Fruit fly (Drosophila melanogaster) whole organism, embryonic: Measurements from ENCODE around the gene CG15772.

ENCODE experiments used
- BEAF-32 ChIP-seq: fragments of 200-800 bp; sonication (Bioruptor generic); optimal IDR thresholded peaks from 3 replicates; lab custom pipeline; 2017; ENCODE audit warnings: missing biosample characterization, missing genetic modification characterization, mild to moderate bottlenecking, moderate library complexity, missing genetic modification reagents
- CG11085 ChIP-seq: fragments of 200-800 bp; sonication (Bioruptor generic); IDR thresholded peaks from 2 replicates; pipeline ENCODE4 v1.3.6; 2022; ENCODE audit warnings: missing biosample characterization, missing genetic modification characterization
- CG12391 ChIP-seq: fragments of 200-800 bp; sonication (Bioruptor generic); optimal IDR thresholded peaks from 3 replicates; lab custom pipeline; 2018; ENCODE audit warnings: missing biosample characterization, mild to moderate bottlenecking, missing genetic modification characterization, moderate library complexity
- CG13296 ChIP-seq: fragments of 200-800 bp; sonication (Bioruptor generic); optimal IDR thresholded peaks from 3 replicates; lab custom pipeline; 2018; ENCODE audit warnings: missing biosample characterization, mild to moderate bottlenecking, missing genetic modification characterization
- CG14050 ChIP-seq: fragments of 200-800 bp; sonication (Bioruptor generic); IDR thresholded peaks from 3 replicates; pipeline ENCODE4 v1.3.6; 2022; ENCODE audit warnings: missing biosample characterization, missing genetic modification characterization
- CG15696 ChIP-seq: fragments of 200-800 bp; sonication (Bioruptor generic); optimal IDR thresholded peaks from 2 replicates; lab custom pipeline; 2019; ENCODE audit warnings: missing biosample characterization, mild to moderate bottlenecking, missing genetic modification characterization, moderate library complexity
- CG17186 ChIP-seq: fragments of 200-800 bp; sonication (Bioruptor generic); optimal IDR thresholded peaks from 3 replicates; lab custom pipeline; 2017; ENCODE audit warnings: missing biosample characterization, missing genetic modification reagents, missing genetic modification characterization
- CG17612 ChIP-seq: fragments of 200-800 bp; sonication (Bioruptor generic); IDR thresholded peaks from 2 replicates; pipeline ENCODE4 v1.3.6; 2022; ENCODE audit warnings: missing biosample characterization, missing genetic modification characterization
- CG17912 ChIP-seq: fragments of 200-800 bp; sonication (Bioruptor generic); optimal IDR thresholded peaks from 2 replicates; lab custom pipeline; 2018; ENCODE audit warnings: missing biosample characterization, mild to moderate bottlenecking, missing genetic modification characterization
- CG1832 ChIP-seq: fragments of 200-800 bp; sonication (Bioruptor generic); optimal IDR thresholded peaks from 2 replicates; lab custom pipeline; 2017; ENCODE audit warnings: missing biosample characterization, mild to moderate bottlenecking, missing genetic modification characterization, inconsistent platforms
- CG2120 ChIP-seq: fragments of 200-800 bp; sonication (Bioruptor generic); optimal IDR thresholded peaks from 3 replicates; lab custom pipeline; 2016; ENCODE audit warnings: missing biosample characterization, missing genetic modification characterization
- CG32532 ChIP-seq: fragments of 200-800 bp; sonication (Bioruptor generic); IDR thresholded peaks from 2 replicates; pipeline ENCODE4 v1.3.6; 2022; ENCODE audit warnings: missing biosample characterization, missing genetic modification characterization
- CG34224 ChIP-seq: fragments of 200-800 bp; sonication (Bioruptor generic); IDR thresholded peaks from 3 replicates; pipeline ENCODE4 v1.3.6; 2022; ENCODE audit warnings: missing biosample characterization, missing genetic modification characterization; ENCODE audit not compliant: partially characterized antibody
- CG7745 ChIP-seq: fragments of 200-800 bp; sonication (Bioruptor generic); optimal IDR thresholded peaks from 2 replicates; lab custom pipeline; 2018; ENCODE audit warnings: missing biosample characterization, mild to moderate bottlenecking, missing genetic modification characterization, moderate library complexity
- CG7786 ChIP-seq: fragments of 200-800 bp; sonication (Bioruptor generic); optimal IDR thresholded peaks from 2 replicates; lab custom pipeline; 2016; ENCODE audit warnings: missing biosample characterization, missing genetic modification characterization
- CG8388 ChIP-seq: fragments of 200-800 bp; sonication (Bioruptor generic); optimal IDR thresholded peaks from 2 replicates; lab custom pipeline; 2019; ENCODE audit warnings: missing biosample characterization, mild to moderate bottlenecking, missing genetic modification characterization, moderate library complexity
- CG8924 ChIP-seq: fragments of 200-800 bp; optimal IDR thresholded peaks from 3 replicates; lab custom pipeline; 2019; ENCODE audit warnings: missing biosample characterization, mild to moderate bottlenecking, missing genetic modification characterization, moderate library complexity
- CG9932 ChIP-seq: fragments of 200-800 bp; sonication (Bioruptor generic); IDR thresholded peaks from 2 replicates; pipeline ENCODE4 v1.3.6; 2022; ENCODE audit warnings: missing biosample characterization, missing genetic modification characterization
- Doc2 ChIP-seq: fragments of 200-800 bp; sonication (Bioruptor generic); IDR thresholded peaks from 2 replicates; pipeline ENCODE4 v1.3.6; 2022; ENCODE audit warnings: missing biosample characterization, missing genetic modification characterization
- Eip74EF ChIP-seq, 2 experiments: fragments of 200-800 bp in 1 of 2; fragments of >200 bp in 1 of 2; sonication (Bioruptor generic) in 1 of 2; optimal IDR thresholded peaks; 2 replicates each; lab custom pipeline; 2017 to 2019; ENCODE audit warnings: missing biosample characterization in 2 of 2, missing genetic modification characterization in 2 of 2, mild to moderate bottlenecking in 1 of 2, moderate library complexity in 1 of 2
- Fer1 ChIP-seq: fragments of 200-800 bp; sonication (Bioruptor generic); optimal IDR thresholded peaks from 2 replicates; lab custom pipeline; 2017; ENCODE audit warnings: missing biosample characterization, mild to moderate bottlenecking, missing genetic modification characterization
- HLH3B ChIP-seq: fragments of 200-800 bp; sonication (Bioruptor generic); IDR thresholded peaks from 2 replicates; pipeline ENCODE4 v1.3.6; 2022; ENCODE audit warnings: missing biosample characterization, missing genetic modification characterization
- Hmr ChIP-seq: fragments of 200-800 bp; sonication (Bioruptor generic); optimal IDR thresholded peaks from 3 replicates; lab custom pipeline; 2017; ENCODE audit warnings: mild to moderate bottlenecking, missing biosample characterization, missing genetic modification reagents, missing genetic modification characterization
- Jarid2 ChIP-seq: fragments of 200-800 bp; sonication (Bioruptor generic); optimal IDR thresholded peaks from 3 replicates; lab custom pipeline; 2017; ENCODE audit warnings: mild to moderate bottlenecking, missing biosample characterization, missing genetic modification reagents, missing genetic modification characterization
- MESR4 ChIP-seq: fragments of 200-800 bp; sonication (Bioruptor generic); optimal IDR thresholded peaks from 2 replicates; lab custom pipeline; 2018; ENCODE audit warnings: missing biosample characterization, mild to moderate bottlenecking, missing genetic modification characterization, moderate library complexity
- MTF-1 ChIP-seq: fragments of 200-800 bp; sonication (Bioruptor generic); optimal IDR thresholded peaks from 2 replicates; lab custom pipeline; 2018; ENCODE audit warnings: missing biosample characterization, mild to moderate bottlenecking, missing genetic modification characterization, borderline replicate concordance
- Max ChIP-seq: fragments of 200-800 bp; sonication (Bioruptor generic); optimal IDR thresholded peaks from 2 replicates; lab custom pipeline; 2016; ENCODE audit warnings: missing biosample characterization, mild to moderate bottlenecking, missing genetic modification characterization
- Neu2 ChIP-seq: fragments of 200-800 bp; sonication (Bioruptor generic); optimal IDR thresholded peaks from 3 replicates; lab custom pipeline; 2016; ENCODE audit warnings: missing biosample characterization, missing genetic modification characterization, borderline replicate concordance
- Nf-YC ChIP-seq: fragments of 200-800 bp; optimal IDR thresholded peaks from 3 replicates; lab custom pipeline; 2019; ENCODE audit warnings: missing biosample characterization, mild to moderate bottlenecking, missing genetic modification characterization, moderate library complexity
- Optix ChIP-seq: fragments of 200-800 bp; sonication (Bioruptor generic); IDR thresholded peaks from 3 replicates; pipeline ENCODE4 v1.3.6; 2022; ENCODE audit warnings: missing biosample characterization, missing genetic modification characterization
- abd-A ChIP-seq: fragments of 200-800 bp; sonication (Bioruptor generic); optimal IDR thresholded peaks from 3 replicates; lab custom pipeline; 2019; ENCODE audit warnings: missing biosample characterization, mild to moderate bottlenecking, missing genetic modification characterization, moderate library complexity
- ash1 ChIP-seq: fragments of 200-800 bp; sonication (Bioruptor generic); optimal IDR thresholded peaks from 2 replicates; lab custom pipeline; 2018; ENCODE audit warnings: missing biosample characterization, mild to moderate bottlenecking, missing genetic modification characterization
- az2 ChIP-seq: fragments of 200-800 bp; sonication (Bioruptor generic); optimal IDR thresholded peaks from 3 replicates; lab custom pipeline; 2016; ENCODE audit warnings: missing biosample characterization, missing genetic modification characterization
- chinmo ChIP-seq: fragments of 200-800 bp; sonication (Bioruptor generic); IDR thresholded peaks from 4 replicates; pipeline ENCODE4 v1.3.6; 2022; ENCODE audit warnings: missing biosample characterization, missing genetic modification characterization; ENCODE audit not compliant: partially characterized antibody
- corto ChIP-seq: fragments of 200-800 bp; sonication (Bioruptor generic); optimal IDR thresholded peaks from 2 replicates; lab custom pipeline; 2016; ENCODE audit warnings: missing biosample characterization, mild to moderate bottlenecking, missing genetic modification characterization, moderate library complexity
- dmrt11E ChIP-seq: fragments of 200-800 bp; sonication (Bioruptor generic); optimal IDR thresholded peaks from 3 replicates; lab custom pipeline; 2018; ENCODE audit warnings: missing biosample characterization, mild to moderate bottlenecking, missing genetic modification characterization, moderate library complexity
- ftz-f1 ChIP-seq: fragments of 200-800 bp; sonication (Bioruptor generic); optimal IDR thresholded peaks from 2 replicates; lab custom pipeline; 2016; ENCODE audit warnings: missing biosample characterization, missing genetic modification characterization
- gt ChIP-seq: fragments of 200-800 bp; sonication (Bioruptor generic); IDR thresholded peaks from 2 replicates; pipeline ENCODE4 v1.3.6; 2022; ENCODE audit warnings: missing biosample characterization, missing genetic modification characterization
- hth ChIP-seq: fragments of >200 bp; optimal IDR thresholded peaks from 2 replicates; lab custom pipeline; 2017; ENCODE audit warnings: inconsistent platforms
- jing ChIP-seq: fragments of 200-800 bp; sonication (Bioruptor generic); optimal IDR thresholded peaks from 2 replicates; lab custom pipeline; 2018; ENCODE audit warnings: missing biosample characterization, mild to moderate bottlenecking, missing genetic modification characterization
- kni ChIP-seq: fragments of 200-800 bp; sonication (Bioruptor generic); optimal IDR thresholded peaks from 3 replicates; lab custom pipeline; 2017; ENCODE audit warnings: mild to moderate bottlenecking, missing biosample characterization, missing genetic modification reagents, missing genetic modification characterization
- p53 ChIP-seq: fragments of 200-800 bp; sonication (Bioruptor generic); optimal IDR thresholded peaks from 2 replicates; lab custom pipeline; 2016; ENCODE audit warnings: missing biosample characterization, missing genetic modification characterization
- phol ChIP-seq: fragments of 200-800 bp; sonication (Bioruptor generic); optimal IDR thresholded peaks from 3 replicates; lab custom pipeline; 2018; ENCODE audit warnings: missing biosample characterization, mild to moderate bottlenecking, missing genetic modification characterization, moderate library complexity
- pita ChIP-seq: fragments of 200-800 bp; sonication (Bioruptor generic); optimal IDR thresholded peaks from 2 replicates; lab custom pipeline; 2017; ENCODE audit warnings: missing biosample characterization, mild to moderate bottlenecking, missing genetic modification characterization
- pros ChIP-seq: fragments of 200-800 bp; sonication (Bioruptor generic); optimal IDR thresholded peaks from 3 replicates; lab custom pipeline; 2019; ENCODE audit warnings: missing biosample characterization, mild to moderate bottlenecking, missing genetic modification characterization, moderate library complexity
- repo ChIP-seq: fragments of 200-800 bp; sonication (Bioruptor generic); optimal IDR thresholded peaks from 2 replicates; lab custom pipeline; 2016; ENCODE audit warnings: missing biosample characterization, missing genetic modification characterization
- ro ChIP-seq: fragments of 200-800 bp; sonication (Bioruptor generic); IDR thresholded peaks from 2 replicates; pipeline ENCODE4 v1.3.6; 2022; ENCODE audit warnings: missing biosample characterization, missing genetic modification characterization
- scrt ChIP-seq: fragments of 200-800 bp; sonication (Bioruptor generic); optimal IDR thresholded peaks from 2 replicates; lab custom pipeline; 2018; ENCODE audit warnings: missing biosample characterization, mild to moderate bottlenecking, missing genetic modification characterization, moderate library complexity
- sens ChIP-seq: fragments of 200-800 bp; sonication (Bioruptor generic); peaks from one replicate; lab custom pipeline; 2016; ENCODE audit warnings: missing biosample characterization, missing genetic modification characterization
- trh ChIP-seq: fragments of 200-800 bp; sonication (Bioruptor generic); optimal IDR thresholded peaks from 2 replicates; lab custom pipeline; 2016; ENCODE audit warnings: missing biosample characterization, missing genetic modification characterization

CG15772 gene

DNA sequence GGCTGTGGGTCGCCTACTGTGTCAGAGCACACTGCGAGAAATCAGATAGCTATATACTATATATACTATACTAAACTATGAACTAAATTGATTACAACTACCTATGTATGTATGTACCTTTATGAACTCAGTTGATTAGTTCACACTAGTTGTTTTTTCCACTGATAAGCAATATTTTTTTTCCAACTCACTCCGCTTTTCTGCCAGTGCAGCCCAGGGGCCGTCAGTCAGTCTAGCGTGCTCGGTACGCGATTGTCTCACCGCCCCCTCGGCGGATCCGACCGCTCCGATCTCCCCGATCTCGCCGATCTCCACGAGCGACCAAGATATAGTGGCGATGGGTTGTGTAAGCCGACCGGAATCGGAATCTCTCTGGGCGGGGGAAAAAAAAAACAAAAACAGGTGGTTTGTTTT, 46.1 kb upstream of the CG15772 start (continued):
- TF ChIP-seq Optix (peak; percentile 86), dmrt11E (tag; lab: Kevin White, UChicago) (no peak), CG17612 (GFP tag; lab: Robert Waterston, UW) (peak; percentile 86), CG7786 (peak; percentile 41), Nf-YC (peak; percentile 75), Jarid2 (GFP tag; lab: Kevin White, UChicago) (peak; percentile 64), CG17186 (GFP tag; lab: Kevin White, UChicago) (peak; percentile 11), CG7745 (no peak), CG8924 (peak; percentile 88), phol (tag; lab: Kevin White, UChicago) (peak; percentile 82), repo (peak; percentile 42), abd-A (no peak), pros (GFP tag; lab: Kevin White, UChicago) (no peak), gt (GFP tag; lab: Robert Waterston, UW) (peak; percentile 53), CG2120 (peak; percentile 87), Eip74EF (GFP tag; optimal IDR thresholded peaks at IDR 0.05; lab: Kevin White, UChicago) (peak in 1 of 2 experiments; percentile 72), kni (no peak), CG13296 (peak; percentile 80), scrt (GFP tag; lab: Kevin White, UChicago) (peak; percentile 80), Hmr (peak; percentile 88), Fer1 (peak; percentile 94), CG12391 (tag; lab: Kevin White, UChicago) (peak; percentile 80), CG11085 (GFP tag; lab: Robert Waterston, UW) (peak; percentile 88), CG1832 (no peak), ftz-f1 (GFP tag; lab: Kevin White, UChicago) (peak; percentile 13), pita (GFP tag; lab: Kevin White, UChicago) (no peak), CG9932 (GFP tag; lab: Robert Waterston, UW) (peak; percentile 90), Neu2 (GFP tag; lab: Kevin White, UChicago) (no peak), MESR4 (no peak), sens (peak; percentile 93), HLH3B (GFP tag; lab: Robert Waterston, UW) (peak; percentile 90), CG34224 (GFP tag; lab: Robert Waterston, UW) (no peak), ro (GFP tag; lab: Robert Waterston, UW) (peak; percentile 80), CG17912 (GFP tag; lab: Kevin White, UChicago) (no peak), p53 (GFP tag; lab: Kevin White, UChicago) (peak; percentile 26), trh (peak; percentile 43), az2 (peak; percentile 59), CG8388 (GFP tag; lab: Kevin White, UChicago) (peak; percentile 64), ash1 (peak; percentile 5), CG15696 (peak; percentile 44), Max (peak; percentile 73), hth (lab: Kevin White, UChicago) (no peak), CG14050 (GFP tag; lab: Robert Waterston, UW) (peak; percentile 74), MTF-1 (GFP tag; lab: Kevin White, UChicago) (peak; percentile 34), BEAF-32 (GFP tag; lab: Kevin White, UChicago) (no peak), Doc2 (GFP tag; lab: Robert Waterston, UW) (peak; percentile 78), jing (GFP tag; lab: Kevin White, UChicago) (peak; percentile 41), corto (GFP tag; lab: Kevin White, UChicago) (no peak), CG32532 (peak; percentile 96), chinmo (0 out of 4 replicates have a peak, but pooled peaks have one; percentile 22)
